Worm (Caenorhabditis elegans) whole organism, L3 larva: ENCODE measurements around the gene D1044.6.

Experiments used
- ZK546.5 ChIP-seq: sonication (generic microtip); optimal IDR thresholded peaks from 2 replicates; lab custom pipeline; 2017; ENCODE audit warnings: missing biosample characterization, missing genetic modification characterization
- elt-2 ChIP-seq: sonication (generic microtip); optimal IDR thresholded peaks from 2 replicates; lab custom pipeline; 2016; ENCODE audit warnings: missing genetic modification reagents, mild to moderate bottlenecking, missing genetic modification characterization, missing compliant biosample characterization
- jun-1 ChIP-seq: fragments of 150-350 bp; optimal IDR thresholded peaks from 2 replicates; lab custom pipeline; 2014; ENCODE audit warnings: missing biosample characterization, missing genetic modification reagents, missing genetic modification characterization
- mml-1 ChIP-seq: fragments of 150-350 bp; sonication (generic microtip); optimal IDR thresholded peaks from 3 replicates; lab custom pipeline; 2014; ENCODE audit warnings: missing biosample characterization, missing genetic modification characterization
- nhr-28 ChIP-seq: fragments of 150-350 bp; optimal IDR thresholded peaks from 2 replicates; lab custom pipeline; 2014; ENCODE audit warnings: missing biosample characterization, missing genetic modification characterization
- pha-4 ChIP-seq: fragments of 150-350 bp; optimal IDR thresholded peaks from 2 replicates; lab custom pipeline; 2014; ENCODE audit warnings: missing biosample characterization, missing genetic modification reagents, missing genetic modification characterization
- unc-39 ChIP-seq: sonication (generic microtip); optimal IDR thresholded peaks from 4 replicates; lab custom pipeline; 2017; ENCODE audit warnings: missing biosample characterization, missing genetic modification characterization
- unc-62 ChIP-seq: fragments of 150-350 bp; sonication (generic microtip); optimal IDR thresholded peaks from 4 replicates; lab custom pipeline; 2014; ENCODE audit warnings: missing biosample characterization, missing genetic modification reagents, missing genetic modification characterization
- ztf-11 ChIP-seq: fragments of 150-350 bp; optimal IDR thresholded peaks from 2 replicates; lab custom pipeline; 2014; ENCODE audit warnings: missing biosample characterization, missing genetic modification characterization

DNA sequence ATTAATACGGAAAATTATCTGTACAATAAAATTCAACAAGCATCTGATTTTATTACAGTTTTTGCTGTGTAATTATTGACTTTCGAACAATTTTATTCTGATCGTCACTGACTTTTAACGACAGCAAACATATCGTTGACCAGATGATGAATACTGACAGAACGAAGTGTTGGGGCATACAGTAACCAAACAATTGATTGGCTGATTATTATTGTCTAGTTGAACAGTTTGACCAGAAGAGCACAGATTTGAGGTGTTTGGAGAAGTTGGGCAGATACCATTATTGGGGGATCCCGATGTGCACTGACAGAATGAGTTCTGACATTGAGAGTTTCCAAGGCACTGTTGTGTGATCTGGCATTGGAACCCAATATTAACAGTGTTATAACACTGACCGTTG lies 36.0 kb downstream of the D1044.6 start:
- no peak for TF ChIP-seq unc-39 (tag; lab: Kevin White, UChicago)
- no peak for TF ChIP-seq unc-62 (GFP tag; lab: Kevin White, UChicago)
- no peak for TF ChIP-seq ztf-11 (tag; lab: Kevin White, UChicago)
- TF ChIP-seq nhr-28 (tag; lab: Kevin White, UChicago), result no peak
- no peak for TF ChIP-seq mml-1 (tag; lab: Kevin White, UChicago)
- TF ChIP-seq pha-4 (tag; lab: Kevin White, UChicago), result no peak
- TF ChIP-seq jun-1 (tag; lab: Kevin White, UChicago), result no peak
- TF ChIP-seq elt-2 (tag; lab: Kevin White, UChicago), result no peak
- TF ChIP-seq ZK546.5 (tag; lab: Kevin White, UChicago), result no peak
